Worm (Caenorhabditis elegans) whole organism, L3 larva: ENCODE results near the gene pde-2.

Experiments used
- R02D3.7 ChIP-seq: fragments of 150-350 bp; optimal IDR thresholded peaks from 2 replicates; lab custom pipeline; 2014; ENCODE audit warnings: missing biosample characterization, missing genetic modification characterization
- ZK546.5 ChIP-seq: sonication (generic microtip); optimal IDR thresholded peaks from 2 replicates; lab custom pipeline; 2017; ENCODE audit warnings: missing biosample characterization, missing genetic modification characterization
- aly-2 ChIP-seq: fragments of 150-350 bp; optimal IDR thresholded peaks from 2 replicates; lab custom pipeline; 2014; ENCODE audit warnings: missing biosample characterization, missing genetic modification characterization
- ama-1 ChIP-seq: fragments of 150-350 bp; optimal IDR thresholded peaks from 2 replicates; lab custom pipeline; 2018
- ceh-16 ChIP-seq: sonication (generic microtip); optimal IDR thresholded peaks from 2 replicates; lab custom pipeline; 2017; ENCODE audit warnings: missing biosample characterization, missing genetic modification characterization
- ceh-28 ChIP-seq: fragments of 150-350 bp; optimal IDR thresholded peaks from 2 replicates; lab custom pipeline; 2014; ENCODE audit warnings: missing biosample characterization, missing genetic modification reagents, missing genetic modification characterization
- ceh-9 ChIP-seq: sonication (generic microtip); optimal IDR thresholded peaks from 2 replicates; lab custom pipeline; 2018; ENCODE audit warnings: missing biosample characterization, missing genetic modification characterization
- daf-12 ChIP-seq: fragments of 150-350 bp; optimal IDR thresholded peaks from 2 replicates; lab custom pipeline; 2014; ENCODE audit warnings: missing biosample characterization, missing genetic modification reagents, missing genetic modification characterization
- egl-27 ChIP-seq: sonication (generic microtip); optimal IDR thresholded peaks from 4 replicates; lab custom pipeline; 2017; ENCODE audit warnings: missing biosample characterization, missing genetic modification reagents, missing genetic modification characterization
- egl-5 ChIP-seq: fragments of 150-350 bp; optimal IDR thresholded peaks from 2 replicates; lab custom pipeline; 2017; ENCODE audit warnings: missing biosample characterization, missing genetic modification reagents, missing genetic modification characterization, inconsistent platforms
- elt-1 ChIP-seq: fragments of 150-350 bp; optimal IDR thresholded peaks from 2 replicates; lab custom pipeline; 2014; ENCODE audit warnings: missing biosample characterization, missing genetic modification characterization
- elt-2 ChIP-seq: sonication (generic microtip); optimal IDR thresholded peaks from 2 replicates; lab custom pipeline; 2016; ENCODE audit warnings: missing genetic modification reagents, mild to moderate bottlenecking, missing genetic modification characterization, missing compliant biosample characterization
- eor-1 ChIP-seq, 2 experiments: fragments of 150-350 bp; optimal IDR thresholded peaks; 2 replicates each; lab custom pipeline; 2014 to 2018; ENCODE audit warnings: missing biosample characterization in 2 of 2, missing genetic modification characterization in 2 of 2
- fkh-10 ChIP-seq: sonication (generic microtip); optimal IDR thresholded peaks from 2 replicates; lab custom pipeline; 2017; ENCODE audit warnings: missing biosample characterization, missing genetic modification reagents, missing genetic modification characterization
- fkh-2 ChIP-seq: fragments of 150-350 bp; optimal IDR thresholded peaks from 2 replicates; lab custom pipeline; 2014; ENCODE audit warnings: missing biosample characterization, missing genetic modification reagents, missing genetic modification characterization
- fos-1 ChIP-seq: fragments of 150-350 bp; optimal IDR thresholded peaks from 2 replicates; lab custom pipeline; 2014; ENCODE audit warnings: missing biosample characterization, missing genetic modification characterization
- hmg-11 ChIP-seq: sonication (generic microtip); optimal IDR thresholded peaks from 2 replicates; lab custom pipeline; 2016; ENCODE audit warnings: missing genetic modification characterization, missing compliant biosample characterization
- jun-1 ChIP-seq: fragments of 150-350 bp; optimal IDR thresholded peaks from 2 replicates; lab custom pipeline; 2014; ENCODE audit warnings: missing biosample characterization, missing genetic modification reagents, missing genetic modification characterization
- lin-39 ChIP-seq: fragments of 150-350 bp; optimal IDR thresholded peaks from 2 replicates; lab custom pipeline; 2018; ENCODE audit warnings: missing biosample characterization, missing genetic modification reagents, missing genetic modification characterization
- lsy-12 ChIP-seq: sonication (generic microtip); optimal IDR thresholded peaks from 2 replicates; lab custom pipeline; 2016; ENCODE audit warnings: mild to moderate bottlenecking, missing genetic modification characterization, missing compliant biosample characterization
- mdl-1 ChIP-seq: fragments of 150-350 bp; optimal IDR thresholded peaks from 2 replicates; lab custom pipeline; 2014; ENCODE audit warnings: missing biosample characterization, missing genetic modification characterization
- mml-1 ChIP-seq: fragments of 150-350 bp; sonication (generic microtip); optimal IDR thresholded peaks from 3 replicates; lab custom pipeline; 2014; ENCODE audit warnings: missing biosample characterization, missing genetic modification characterization
- nfya-1 ChIP-seq: sonication (generic microtip); optimal IDR thresholded peaks from 2 replicates; lab custom pipeline; 2017; ENCODE audit warnings: missing genetic modification characterization, mild to moderate bottlenecking, missing compliant biosample characterization, antibody characterized with exemption, moderate library complexity; ENCODE audit not compliant: insufficient read depth
- nhr-11 ChIP-seq: fragments of 150-350 bp; optimal IDR thresholded peaks from 2 replicates; lab custom pipeline; 2014; ENCODE audit warnings: missing biosample characterization, missing genetic modification characterization
- nhr-12 ChIP-seq: fragments of 150-350 bp; optimal IDR thresholded peaks from 2 replicates; lab custom pipeline; 2014; ENCODE audit warnings: missing biosample characterization, missing genetic modification characterization
- nhr-23 ChIP-seq: fragments of 150-350 bp; optimal IDR thresholded peaks from 2 replicates; lab custom pipeline; 2014; ENCODE audit warnings: missing biosample characterization, missing genetic modification reagents, missing genetic modification characterization
- nhr-237 ChIP-seq: fragments of 150-350 bp; optimal IDR thresholded peaks from 2 replicates; lab custom pipeline; 2014; ENCODE audit warnings: missing biosample characterization, missing genetic modification characterization
- nhr-25 ChIP-seq: sonication (generic microtip); optimal IDR thresholded peaks from 2 replicates; lab custom pipeline; 2017; ENCODE audit warnings: missing biosample characterization, missing genetic modification characterization
- nhr-28 ChIP-seq: fragments of 150-350 bp; optimal IDR thresholded peaks from 2 replicates; lab custom pipeline; 2014; ENCODE audit warnings: missing biosample characterization, missing genetic modification characterization
- nhr-43 ChIP-seq: sonication (generic microtip); optimal IDR thresholded peaks from 2 replicates; lab custom pipeline; 2016; ENCODE audit warnings: mild to moderate bottlenecking, missing genetic modification characterization, missing compliant biosample characterization; ENCODE audit not compliant: poor library complexity, severe bottlenecking
- nhr-67 ChIP-seq: fragments of 150-350 bp; optimal IDR thresholded peaks from 2 replicates; lab custom pipeline; 2014; ENCODE audit warnings: missing biosample characterization, missing genetic modification characterization
- nhr-77 ChIP-seq: fragments of 150-350 bp; optimal IDR thresholded peaks from 2 replicates; lab custom pipeline; 2014; ENCODE audit warnings: missing biosample characterization, missing genetic modification characterization
- pha-4 ChIP-seq: fragments of 150-350 bp; optimal IDR thresholded peaks from 2 replicates; lab custom pipeline; 2014; ENCODE audit warnings: missing biosample characterization, missing genetic modification reagents, missing genetic modification characterization
- pqm-1 ChIP-seq: fragments of 150-350 bp; optimal IDR thresholded peaks from 2 replicates; lab custom pipeline; 2017; ENCODE audit warnings: missing biosample characterization, missing genetic modification characterization, inconsistent platforms
- sea-2 ChIP-seq: fragments of 150-350 bp; sonication (generic microtip); optimal IDR thresholded peaks from 4 replicates; lab custom pipeline; 2014; ENCODE audit warnings: missing biosample characterization, missing genetic modification reagents, missing genetic modification characterization
- skn-1 ChIP-seq: fragments of 150-350 bp; optimal IDR thresholded peaks from 2 replicates; lab custom pipeline; 2014; ENCODE audit warnings: missing biosample characterization, missing genetic modification characterization
- snpc-4 ChIP-seq: fragments of 150-350 bp; optimal IDR thresholded peaks from 2 replicates; lab custom pipeline; 2014; ENCODE audit warnings: missing biosample characterization, missing genetic modification characterization
- tbx-2 ChIP-seq: sonication (generic microtip); optimal IDR thresholded peaks from 2 replicates; lab custom pipeline; 2016; ENCODE audit warnings: mild to moderate bottlenecking, missing genetic modification characterization, missing compliant biosample characterization
- unc-39 ChIP-seq: sonication (generic microtip); optimal IDR thresholded peaks from 4 replicates; lab custom pipeline; 2017; ENCODE audit warnings: missing biosample characterization, missing genetic modification characterization
- unc-62 ChIP-seq: fragments of 150-350 bp; sonication (generic microtip); optimal IDR thresholded peaks from 4 replicates; lab custom pipeline; 2014; ENCODE audit warnings: missing biosample characterization, missing genetic modification reagents, missing genetic modification characterization
- zag-1 ChIP-seq: fragments of 150-350 bp; optimal IDR thresholded peaks from 2 replicates; lab custom pipeline; 2014; ENCODE audit warnings: missing biosample characterization, missing genetic modification characterization
- ztf-11 ChIP-seq: fragments of 150-350 bp; optimal IDR thresholded peaks from 2 replicates; lab custom pipeline; 2014; ENCODE audit warnings: missing biosample characterization, missing genetic modification characterization
- ztf-4 ChIP-seq: fragments of 150-350 bp; optimal IDR thresholded peaks from 2 replicates; lab custom pipeline; 2014; ENCODE audit warnings: missing biosample characterization, missing genetic modification characterization

pde-2 gene

ce11 chrIII:9017181-9017651, 35.5 kb upstream of the pde-2 start, which contains the start of gene F59B2.12:
Gene F59B2.12, plus strand, starts transcription at chrIII:9017601.
- TF ChIP-seq nhr-25 (tag; lab: Kevin White, UChicago), result no peak
- no peak for TF ChIP-seq snpc-4 (tag; lab: Kevin White, UChicago)
- no peak for TF ChIP-seq unc-39
- TF ChIP-seq pha-4 (tag; lab: Kevin White, UChicago), result no peak
- TF ChIP-seq fos-1 (tag; lab: Kevin White, UChicago), result no peak
- TF ChIP-seq eor-1 (tag; optimal IDR thresholded peaks at IDR 0.05; lab: Kevin White, UChicago), result no peak
- no peak for TF ChIP-seq R02D3.7 (tag; lab: Kevin White, UChicago)
- no peak for TF ChIP-seq sea-2 (GFP tag; lab: Kevin White, UChicago)
- no peak for TF ChIP-seq mdl-1
- no peak for TF ChIP-seq ceh-28 (tag; lab: Kevin White, UChicago)
- TF ChIP-seq ZK546.5 (tag; lab: Kevin White, UChicago), result no peak
- TF ChIP-seq egl-27 (tag; lab: Kevin White, UChicago), result no peak

- TF ChIP-seq egl-5 (tag; lab: Kevin White, UChicago) (no peak), daf-12 (tag; lab: Kevin White, UChicago) (no peak), eor-1 (tag; optimal IDR thresholded peaks at IDR 0.05; lab: Kevin White, UChicago) (no peak), R02D3.7 (tag; lab: Kevin White, UChicago) (no peak), mdl-1 (no peak), fkh-2 (no peak), ztf-4 (tag; lab: Kevin White, UChicago) (no peak), elt-2 (tag; lab: Kevin White, UChicago) (no peak), nfya-1 (no peak), elt-1 (tag; lab: Kevin White, UChicago) (no peak), ceh-28 (tag; lab: Kevin White, UChicago) (no peak)
Observed at ce11 chrIII:9012309-9012708, 30.6 kb upstream of the pde-2 start, which contains the start of gene F59B2.9. Gene F59B2.9, minus strand, starts transcription at chrIII:9012409.

ce11 chrIII:9010047-9010446, 28.4 kb upstream of the pde-2 start, which contains the start of gene F59B2.8:
Gene F59B2.8, minus strand, starts transcription at chrIII:9010197.
- TF ChIP-seq elt-1 (tag; lab: Kevin White, UChicago) (no peak), ama-1 (lab: Kevin White, UChicago) (no peak)

ce11 chrIII:9007183-9007582, 25.5 kb upstream of the pde-2 start:
- TF ChIP-seq ztf-11, result no peak
- peak; percentile 53 for TF ChIP-seq pqm-1 (tag; lab: Kevin White, UChicago)
- no peak for TF ChIP-seq R02D3.7 (tag; lab: Kevin White, UChicago)
- TF ChIP-seq ceh-9 (tag; lab: Kevin White, UChicago), result no peak
- TF ChIP-seq jun-1 (tag; lab: Kevin White, UChicago), result no peak
- no peak for TF ChIP-seq nhr-67
- no peak for TF ChIP-seq ama-1 (lab: Kevin White, UChicago)
- TF ChIP-seq nhr-25 (tag; lab: Kevin White, UChicago), result no peak
- no peak for TF ChIP-seq fkh-10
- TF ChIP-seq nhr-77 (tag; lab: Kevin White, UChicago), result no peak
- TF ChIP-seq fos-1 (tag; lab: Kevin White, UChicago), result no peak
- TF ChIP-seq nhr-23 (tag; lab: Kevin White, UChicago), result no peak
- no peak for TF ChIP-seq nhr-43 (tag; lab: Kevin White, UChicago)
- no peak for TF ChIP-seq egl-27 (tag; lab: Kevin White, UChicago)
- no peak for TF ChIP-seq skn-1 (tag; lab: Kevin White, UChicago)
- no peak for TF ChIP-seq eor-1 (tag; optimal IDR thresholded peaks at IDR 0.05; lab: Kevin White, UChicago)
- no peak for TF ChIP-seq hmg-11 (tag; lab: Kevin White, UChicago)
- no peak for TF ChIP-seq ztf-4 (tag; lab: Kevin White, UChicago)
- no peak for TF ChIP-seq mml-1 (tag; lab: Kevin White, UChicago)
- no peak for TF ChIP-seq fkh-2
- TF ChIP-seq snpc-4 (tag; lab: Kevin White, UChicago), result no peak
- TF ChIP-seq nfya-1, result peak; percentile 12
- TF ChIP-seq lsy-12 (tag; lab: Kevin White, UChicago), result no peak
- TF ChIP-seq ceh-16 (tag; lab: Kevin White, UChicago), result no peak
- no peak for TF ChIP-seq aly-2 (tag; lab: Kevin White, UChicago)
- no peak for TF ChIP-seq zag-1 (tag; lab: Kevin White, UChicago)
- TF ChIP-seq lin-39 (tag; lab: Kevin White, UChicago), result peak; percentile 39
- TF ChIP-seq ceh-28 (tag; lab: Kevin White, UChicago), result no peak
- TF ChIP-seq nhr-28 (tag; lab: Kevin White, UChicago), result no peak
- TF ChIP-seq mdl-1, result no peak
- no peak for TF ChIP-seq nhr-12 (tag; lab: Kevin White, UChicago)
- peak; percentile 27 for TF ChIP-seq egl-5 (tag; lab: Kevin White, UChicago)
- no peak for TF ChIP-seq unc-62
- no peak for TF ChIP-seq nhr-11
- TF ChIP-seq nhr-237 (tag; lab: Kevin White, UChicago), result no peak
- TF ChIP-seq tbx-2 (tag; lab: Kevin White, UChicago), result no peak
- TF ChIP-seq unc-39, result no peak
- TF ChIP-seq elt-1 (tag; lab: Kevin White, UChicago), result no peak
- peak; percentile 61 for TF ChIP-seq elt-2 (tag; lab: Kevin White, UChicago)
- peak; percentile 70 for TF ChIP-seq pha-4 (tag; lab: Kevin White, UChicago)
- TF ChIP-seq daf-12 (tag; lab: Kevin White, UChicago), result no peak
